Worm (Caenorhabditis elegans) whole organism, young adult: ENCODE measurements around the gene cyh-1.

Source experiments
- B0019.2 ChIP-seq: fragments of 200-800 bp; sonication (Bioruptor generic); conservative IDR thresholded peaks from 2 replicates; pipeline ENCODE4 v1.3.6; 2022; ENCODE audit warnings: missing genetic modification reagents, missing genetic modification characterization, missing compliant biosample characterization
- D2030.7 ChIP-seq: fragments of 200-800 bp; sonication (Bioruptor generic); IDR thresholded peaks from 2 replicates; pipeline ENCODE4 v1.3.6; 2022; ENCODE audit warnings: missing genetic modification reagents, missing genetic modification characterization, missing compliant biosample characterization
- F52B5.7 ChIP-seq: sonication (generic microtip); optimal IDR thresholded peaks from 2 replicates; lab custom pipeline; 2016; ENCODE audit warnings: mild to moderate bottlenecking, missing genetic modification characterization, missing compliant biosample characterization
- F55B11.4 ChIP-seq: sonication (generic microtip); optimal IDR thresholded peaks from 2 replicates; lab custom pipeline; 2016; ENCODE audit warnings: missing compliant biosample characterization, missing genetic modification characterization, borderline replicate concordance; ENCODE audit not compliant: insufficient read depth
- F57A8.1 ChIP-seq: fragments of 200-800 bp; sonication (Bioruptor generic); optimal IDR thresholded peaks from 2 replicates; lab custom pipeline; 2018; ENCODE audit warnings: mild to moderate bottlenecking, missing genetic modification characterization, moderate library complexity, missing compliant biosample characterization
- K11D2.4 ChIP-seq: fragments of 200-800 bp; sonication (Bioruptor generic); IDR thresholded peaks from 2 replicates; pipeline ENCODE4 v1.3.6; 2022; ENCODE audit warnings: missing genetic modification reagents, missing genetic modification characterization, missing compliant biosample characterization
- K12H6.12 ChIP-seq: fragments of 200-800 bp; sonication (Bioruptor generic); optimal IDR thresholded peaks from 2 replicates; lab custom pipeline; 2018; ENCODE audit warnings: mild to moderate bottlenecking, missing genetic modification characterization, missing compliant biosample characterization
- T07F8.4 ChIP-seq: sonication (generic microtip); optimal IDR thresholded peaks from 2 replicates; lab custom pipeline; 2016; ENCODE audit warnings: mild to moderate bottlenecking, missing genetic modification characterization, moderate library complexity, missing compliant biosample characterization
- T26A5.8 ChIP-seq: sonication (generic microtip); optimal IDR thresholded peaks from 2 replicates; lab custom pipeline; 2016; ENCODE audit warnings: missing genetic modification characterization, missing compliant biosample characterization
- Y67H2A.10 ChIP-seq: fragments of 200-800 bp; sonication (Bioruptor generic); conservative IDR thresholded peaks from 2 replicates; pipeline ENCODE4 v1.3.6; 2022; ENCODE audit warnings: missing genetic modification reagents, missing genetic modification characterization, missing compliant biosample characterization
- aptf-3 ChIP-seq: fragments of 200-800 bp; sonication (Bioruptor generic); IDR thresholded peaks from 2 replicates; pipeline ENCODE4 v1.3.6; 2022; ENCODE audit warnings: missing genetic modification characterization, missing compliant biosample characterization
- atf-7 ChIP-seq: sonication (generic microtip); optimal IDR thresholded peaks from 2 replicates; lab custom pipeline; 2017; ENCODE audit warnings: mild to moderate bottlenecking, missing genetic modification characterization, missing compliant biosample characterization
- athp-1 ChIP-seq: sonication (generic microtip); optimal IDR thresholded peaks from 2 replicates; lab custom pipeline; 2017; ENCODE audit warnings: mild to moderate bottlenecking, missing genetic modification characterization, missing compliant biosample characterization
- attf-5 ChIP-seq: fragments of 200-800 bp; sonication (Bioruptor generic); optimal IDR thresholded peaks from 2 replicates; lab custom pipeline; 2018; ENCODE audit warnings: mild to moderate bottlenecking, missing genetic modification characterization, missing compliant biosample characterization
- ccch-3 ChIP-seq: fragments of 200-800 bp; sonication (Bioruptor generic); optimal IDR thresholded peaks from 2 replicates; lab custom pipeline; 2018; ENCODE audit warnings: mild to moderate bottlenecking, missing genetic modification characterization, missing compliant biosample characterization
- cebp-1 ChIP-seq, 2 experiments: fragments of 200-800 bp in 1 of 2; sonication (Bioruptor generic) in 1 of 2; sonication (generic microtip) in 1 of 2; IDR thresholded peaks in 1 of 2; optimal IDR thresholded peaks in 1 of 2; 2 replicates each; pipeline versions ENCODE4 v1.3.6 to Lab custom; 2017 to 2022; ENCODE audit warnings: missing compliant biosample characterization in 2 of 2, missing genetic modification characterization in 2 of 2, mild to moderate bottlenecking in 1 of 2, missing genetic modification reagents in 1 of 2, moderate library complexity in 1 of 2
- ceh-58 ChIP-seq: fragments of 200-800 bp; sonication (Bioruptor generic); IDR thresholded peaks from 2 replicates; pipeline ENCODE4 v1.3.6; 2022; ENCODE audit warnings: missing genetic modification characterization, missing compliant biosample characterization
- ets-4 ChIP-seq: fragments of 200-800 bp; sonication (Bioruptor generic); optimal IDR thresholded peaks from 2 replicates; lab custom pipeline; 2018; ENCODE audit warnings: mild to moderate bottlenecking, missing genetic modification characterization, missing compliant biosample characterization
- fkh-3 ChIP-seq: sonication (generic microtip); optimal IDR thresholded peaks from 2 replicates; lab custom pipeline; 2016; ENCODE audit warnings: mild to moderate bottlenecking, missing genetic modification characterization, missing compliant biosample characterization
- hlh-12 ChIP-seq: sonication (generic microtip); optimal IDR thresholded peaks from 2 replicates; lab custom pipeline; 2016; ENCODE audit warnings: missing genetic modification characterization, missing compliant biosample characterization
- hrde-1 ChIP-seq: sonication (generic microtip); optimal IDR thresholded peaks from 2 replicates; lab custom pipeline; 2016; ENCODE audit warnings: missing genetic modification characterization, mild to moderate bottlenecking, missing compliant biosample characterization, moderate library complexity, missing genotype, missing genetic modification reagents, borderline replicate concordance
- let-526 ChIP-seq: fragments of 200-800 bp; sonication (Bioruptor generic); IDR thresholded peaks from 2 replicates; pipeline ENCODE4 v1.3.6; 2022; ENCODE audit warnings: missing genetic modification reagents, missing genetic modification characterization, missing compliant biosample characterization
- lin-35 ChIP-seq, 3 experiments: fragments of 150-350 bp in 2 of 3; sonication (generic microtip) in 1 of 3; optimal IDR thresholded peaks; 2 replicates each; lab custom pipeline; 2014 to 2018; ENCODE audit warnings: missing biosample characterization in 3 of 3, missing genetic modification characterization in 3 of 3, missing genetic modification reagents in 3 of 3
- lir-1 ChIP-seq: fragments of 200-800 bp; sonication (Bioruptor generic); conservative IDR thresholded peaks from 2 replicates; pipeline ENCODE4 v1.3.6; 2022; ENCODE audit warnings: missing genetic modification reagents, missing genetic modification characterization, missing compliant biosample characterization
- lsy-27 ChIP-seq: sonication (generic microtip); optimal IDR thresholded peaks from 2 replicates; lab custom pipeline; 2017; ENCODE audit warnings: missing genetic modification characterization, mild to moderate bottlenecking, missing compliant biosample characterization, antibody characterized with exemption, missing genotype, borderline replicate concordance; ENCODE audit not compliant: insufficient read depth
- madf-8 ChIP-seq: fragments of 200-800 bp; sonication (Bioruptor generic); conservative IDR thresholded peaks from 2 replicates; pipeline ENCODE4 v1.3.6; 2022; ENCODE audit warnings: missing genetic modification reagents, missing genetic modification characterization, missing compliant biosample characterization
- nhr-120 ChIP-seq: fragments of 200-800 bp; sonication (Bioruptor generic); IDR thresholded peaks from 2 replicates; pipeline ENCODE4 v1.3.6; 2022; ENCODE audit warnings: missing genetic modification characterization, missing compliant biosample characterization
- nhr-179 ChIP-seq: sonication (generic microtip); optimal IDR thresholded peaks from 2 replicates; lab custom pipeline; 2016; ENCODE audit warnings: mild to moderate bottlenecking, missing genetic modification characterization, missing compliant biosample characterization
- pha-4 ChIP-seq: fragments of 150-350 bp; sonication (generic microtip); optimal IDR thresholded peaks from 2 replicates; lab custom pipeline; 2014; ENCODE audit warnings: missing biosample characterization, missing genetic modification reagents, missing genetic modification characterization
- rpc-1 ChIP-seq, 2 experiments: fragments of 150-350 bp in 1 of 2; sonication (generic microtip) in 1 of 2; optimal IDR thresholded peaks; 2 replicates each; lab custom pipeline; 2014 to 2018; ENCODE audit warnings: missing biosample characterization in 1 of 2, missing genetic modification characterization in 1 of 2, missing genetic modification reagents in 1 of 2, missing genotype in 1 of 2
- sea-2 ChIP-seq: fragments of 200-800 bp; sonication (Bioruptor generic); IDR thresholded peaks from 2 replicates; pipeline ENCODE4 v1.3.6; 2022; ENCODE audit warnings: missing genetic modification characterization, missing compliant biosample characterization
- snpc-4 ChIP-seq, 5 experiments: fragments of 150-350 bp in 1 of 5; sonication (generic microtip) in 4 of 5; optimal IDR thresholded peaks; 2 replicates each; lab custom pipeline; 2014 to 2018; ENCODE audit warnings: missing genetic modification characterization in 5 of 5, missing biosample characterization in 3 of 5, antibody characterized with exemption in 2 of 5, mild to moderate bottlenecking in 2 of 5, missing compliant biosample characterization in 2 of 5, missing genotype in 2 of 5, moderate library complexity in 2 of 5, missing genetic modification reagents in 1 of 5
- tbp1 ChIP-seq: fragments of 200-800 bp; sonication (Bioruptor generic); optimal IDR thresholded peaks from 2 replicates; lab custom pipeline; 2018; ENCODE audit warnings: mild to moderate bottlenecking, missing genetic modification characterization, missing compliant biosample characterization
- unc-130 ChIP-seq: sonication (generic microtip); optimal IDR thresholded peaks from 2 replicates; lab custom pipeline; 2016; ENCODE audit warnings: missing genetic modification reagents, missing genetic modification characterization, missing compliant biosample characterization
- unc-62 ChIP-seq: fragments of 150-350 bp; optimal IDR thresholded peaks from 2 replicates; lab custom pipeline; 2014; ENCODE audit warnings: missing biosample characterization, missing genetic modification reagents, missing genetic modification characterization
- zim-3 ChIP-seq: sonication (generic microtip); optimal IDR thresholded peaks from 2 replicates; lab custom pipeline; 2017; ENCODE audit warnings: mild to moderate bottlenecking, missing genetic modification characterization, moderate library complexity, missing compliant biosample characterization
- ztf-25 ChIP-seq: fragments of 200-800 bp; sonication (Bioruptor generic); IDR thresholded peaks from 2 replicates; pipeline ENCODE4 v1.3.6; 2022; ENCODE audit warnings: missing genetic modification reagents, missing genetic modification characterization, missing compliant biosample characterization
- ztf-3 ChIP-seq: fragments of 200-800 bp; sonication (Bioruptor generic); optimal IDR thresholded peaks from 2 replicates; lab custom pipeline; 2018; ENCODE audit warnings: mild to moderate bottlenecking, missing genetic modification characterization, missing compliant biosample characterization
- ztf-6 ChIP-seq: fragments of 200-800 bp; sonication (Bioruptor generic); IDR thresholded peaks from 2 replicates; pipeline ENCODE4 v1.3.6; 2022; ENCODE audit warnings: missing genetic modification reagents, missing genetic modification characterization, missing compliant biosample characterization

cyh-1 gene

DNA sequence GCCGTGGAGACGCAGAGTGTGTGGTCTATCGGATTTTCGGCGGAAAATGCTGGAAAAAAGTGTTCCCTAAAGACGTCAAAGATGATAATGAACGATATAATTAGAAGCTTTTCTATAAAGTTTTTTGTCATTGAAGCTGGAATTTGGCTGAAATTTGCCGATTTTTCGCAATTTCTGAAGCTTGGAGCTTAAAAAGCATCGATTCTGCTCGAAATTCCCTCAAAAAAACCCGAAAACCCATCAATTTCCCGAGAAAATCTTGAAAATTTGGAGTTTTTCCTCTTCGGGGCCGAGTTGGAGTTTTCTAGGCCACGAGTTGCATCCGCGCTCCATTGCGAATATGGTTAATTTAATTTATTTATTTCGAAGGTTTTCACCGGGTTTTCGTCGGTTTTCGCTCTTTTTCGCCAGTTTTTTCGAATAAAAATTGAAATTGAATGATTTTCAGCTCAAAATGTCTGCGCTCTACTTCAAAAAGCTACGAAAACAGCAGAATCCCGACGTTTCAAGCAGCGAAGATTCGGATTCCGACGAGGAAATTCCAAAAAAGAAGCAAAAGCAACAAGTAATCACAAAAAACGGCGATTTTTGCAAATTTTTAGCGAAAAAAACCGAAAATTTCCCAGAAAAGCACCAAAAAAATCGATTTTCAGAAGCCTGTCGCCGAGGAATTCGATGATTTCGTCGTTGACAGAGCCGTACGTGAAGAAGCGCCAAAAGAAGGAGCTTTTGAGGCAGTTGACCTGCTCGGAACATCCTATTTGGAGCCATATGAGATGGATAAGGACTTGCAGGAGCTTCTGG, 2.1 kb upstream of the cyh-1 start, which contains the start of the genes col-71 and Y49F6B.2 (continued):
- peak; percentile 68; the same call in 1 of the 2 replicates for TF ChIP-seq lir-1 (GFP tag; lab: Robert Waterston, UW)
- no peak for TF ChIP-seq lsy-27 (tag; lab: Kevin White, UChicago)
- no peak for TF ChIP-seq ccch-3
- no peak for TF ChIP-seq ets-4 (GFP tag; lab: Kevin White, UChicago)
- TF ChIP-seq ztf-6: no peak
- peak; percentile 46 for TF ChIP-seq D2030.7 (GFP tag; lab: Robert Waterston, UW)
- no peak for TF ChIP-seq hrde-1 (tag; lab: Kevin White, UChicago)
- no peak for TF ChIP-seq B0019.2
- TF ChIP-seq aptf-3: no peak
- TF ChIP-seq unc-62: no peak
- TF ChIP-seq ztf-3 (GFP tag; lab: Kevin White, UChicago): no peak
- TF ChIP-seq F57A8.1 (GFP tag; lab: Kevin White, UChicago): no peak
- TF ChIP-seq unc-130 (GFP tag; lab: Kevin White, UChicago): peak; percentile 20
- TF ChIP-seq atf-7 (tag; lab: Kevin White, UChicago): no peak
- TF ChIP-seq nhr-120 (GFP tag; lab: Robert Waterston, UW): no peak
- TF ChIP-seq sea-2 (GFP tag; lab: Robert Waterston, UW): no peak
- TF ChIP-seq athp-1 (tag; lab: Kevin White, UChicago): peak; percentile 58
- TF ChIP-seq ztf-25: 0 out of 2 replicates have a peak, but pooled peaks have one; percentile 70
- TF ChIP-seq, all 124 proteins: peak for 42

DNA sequence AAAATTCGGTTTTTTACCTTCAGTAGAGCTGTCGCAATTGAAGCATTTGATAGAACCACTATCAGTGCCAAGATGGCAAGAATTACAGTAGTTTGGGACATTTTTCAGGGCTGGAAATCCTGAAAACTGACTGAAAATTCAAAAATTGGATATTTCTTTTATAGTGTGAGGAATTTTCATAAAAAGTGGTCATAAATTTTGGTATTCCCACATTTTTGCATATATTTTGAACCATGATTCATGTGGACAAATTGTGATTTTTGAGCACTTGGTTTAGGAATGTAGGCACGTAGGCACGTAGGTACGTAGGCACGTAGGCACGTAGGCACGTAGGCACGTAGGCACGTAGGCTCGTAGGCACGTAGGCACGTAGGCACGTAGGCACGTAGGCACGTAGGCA, 7.4 kb downstream of the cyh-1 start, which contains the start of gene Y49F6B.19:
Gene Y49F6B.19, minus strand, starts transcription at position 101 of the 400 bp plus-strand sequence.
- no peak for TF ChIP-seq attf-5 (GFP tag; lab: Kevin White, UChicago)
- no peak for TF ChIP-seq cebp-1 (GFP tag; IDR thresholded peaks at IDR 0.05; lab: Robert Waterston, UW)
- TF ChIP-seq cebp-1 (tag; optimal IDR thresholded peaks at IDR 0.05; lab: Kevin White, UChicago): no peak
- TF ChIP-seq fkh-3 (tag; lab: Kevin White, UChicago): no peak
- no peak for TF ChIP-seq zim-3 (tag; lab: Kevin White, UChicago)
- no peak for TF ChIP-seq T07F8.4 (tag; lab: Kevin White, UChicago)
- TF ChIP-seq nhr-120 (GFP tag; lab: Robert Waterston, UW): no peak
- TF ChIP-seq T26A5.8: no peak
- no peak for TF ChIP-seq pha-4 (tag; lab: Kevin White, UChicago)
- no peak for TF ChIP-seq let-526 (GFP tag; lab: Robert Waterston, UW)
- TF ChIP-seq Y67H2A.10 (GFP tag; lab: Robert Waterston, UW): no peak
- TF ChIP-seq tbp1 (GFP tag; lab: Kevin White, UChicago): no peak

DNA sequence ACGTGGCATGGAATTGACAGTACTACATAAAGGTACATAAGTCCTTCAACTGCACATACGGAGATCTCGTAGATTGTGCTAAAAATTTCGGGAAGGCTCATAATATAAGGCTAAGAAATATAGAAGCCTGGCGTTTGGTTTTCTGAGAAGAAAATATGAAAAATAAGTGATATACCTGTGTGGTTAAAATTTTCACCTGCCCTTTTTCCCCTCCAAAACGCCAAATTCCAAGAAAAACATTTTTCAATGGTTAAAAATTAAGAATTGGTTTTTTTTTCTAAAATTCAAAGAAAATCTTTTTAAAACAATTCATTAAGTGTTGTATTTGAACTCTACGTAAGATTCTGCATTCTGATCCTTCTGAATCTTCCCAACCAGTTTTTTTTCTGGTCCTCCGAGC, 9.8 kb downstream of the cyh-1 start, which contains the start of gene srz-5:
Gene srz-5, minus strand, starts transcription at position 101 of the 400 bp plus-strand sequence.
- TF ChIP-seq madf-8 (GFP tag; lab: Robert Waterston, UW) (no peak), ceh-58 (GFP tag; lab: Robert Waterston, UW) (no peak), cebp-1 (GFP tag; IDR thresholded peaks at IDR 0.05; lab: Robert Waterston, UW) (no peak), cebp-1 (tag; optimal IDR thresholded peaks at IDR 0.05; lab: Kevin White, UChicago) (no peak), Y67H2A.10 (GFP tag; lab: Robert Waterston, UW) (no peak), rpc-1 (optimal IDR thresholded peaks at IDR 0.05; lab: Kevin White, UChicago) (no peak), rpc-1 (tag; optimal IDR thresholded peaks at IDR 0.05; lab: Kevin White, UChicago) (no peak), K12H6.12 (tag; lab: Kevin White, UChicago) (no peak), hlh-12 (tag; lab: Kevin White, UChicago) (no peak), F55B11.4 (tag; lab: Kevin White, UChicago) (no peak), tbp1 (GFP tag; lab: Kevin White, UChicago) (no peak), snpc-4 (GFP tag; optimal IDR thresholded peaks at IDR 0.05; lab: Kevin White, UChicago) (no peak), snpc-4 (tag; optimal IDR thresholded peaks at IDR 0.05; lab: Kevin White, UChicago) (no peak), K11D2.4 (GFP tag; lab: Robert Waterston, UW) (no peak), nhr-179 (no peak), lin-35 (GFP tag; optimal IDR thresholded peaks at IDR 0.05; lab: Kevin White, UChicago) (no peak), F52B5.7 (no peak), unc-62 (no peak)
